Fruit fly (Drosophila melanogaster): ENCODE measurements around the gene CG2145.

DNA sequence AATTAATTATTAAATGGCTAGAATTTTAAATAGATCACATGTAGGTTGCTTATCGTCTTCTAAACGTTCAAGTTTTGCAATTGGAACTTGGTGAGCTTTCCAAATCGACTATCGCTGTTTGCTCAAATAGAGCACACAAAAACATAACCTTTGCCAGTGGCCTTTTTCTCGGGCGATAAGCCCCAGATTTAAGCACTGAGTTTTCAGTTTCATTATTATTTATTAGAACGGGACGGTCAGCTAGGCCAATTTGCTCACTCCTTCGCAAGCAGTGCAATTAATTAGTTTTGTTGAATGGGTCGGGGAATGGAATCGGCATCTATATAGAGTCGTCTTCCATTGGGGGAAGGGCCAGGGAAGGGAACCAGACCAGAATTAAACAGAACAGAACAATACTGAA is 954 bp upstream of the CG2145 start:
- no peak for TF ChIP-seq net (GFP tag; optimal IDR thresholded peaks at IDR 0.05)
- no peak for TF ChIP-seq Gug (GFP tag; IDR thresholded peaks at IDR 0.05)
- TF ChIP-seq dac (GFP tag; optimal IDR thresholded peaks at IDR 0.05) = no peak
- TF ChIP-seq CG3032 (tag; optimal IDR thresholded peaks at IDR 0.05) = no peak
- TF ChIP-seq CG34406 (GFP tag; optimal IDR thresholded peaks at IDR 0.05) = no peak
- no peak for TF ChIP-seq esn (GFP tag; optimal IDR thresholded peaks at IDR 0.05)
- no peak for TF ChIP-seq Hr39 (GFP tag; optimal IDR thresholded peaks at IDR 0.05)
- no peak for TF ChIP-seq acj6 (GFP tag; optimal IDR thresholded peaks at IDR 0.05)
- no peak for TF ChIP-seq Hr4 (GFP tag; optimal IDR thresholded peaks at IDR 0.05)
- TF ChIP-seq CG8632 (GFP tag; optimal IDR thresholded peaks at IDR 0.05) = no peak
- no peak for TF ChIP-seq fd85E (GFP tag; optimal IDR thresholded peaks at IDR 0.05)
